Fruit fly (Drosophila melanogaster): ENCODE measurements around the gene CG44037.
A peak's percentile ranks its signal among the peaks of the same experiment; 100 is the strongest.

Gene CG44037

DNA sequence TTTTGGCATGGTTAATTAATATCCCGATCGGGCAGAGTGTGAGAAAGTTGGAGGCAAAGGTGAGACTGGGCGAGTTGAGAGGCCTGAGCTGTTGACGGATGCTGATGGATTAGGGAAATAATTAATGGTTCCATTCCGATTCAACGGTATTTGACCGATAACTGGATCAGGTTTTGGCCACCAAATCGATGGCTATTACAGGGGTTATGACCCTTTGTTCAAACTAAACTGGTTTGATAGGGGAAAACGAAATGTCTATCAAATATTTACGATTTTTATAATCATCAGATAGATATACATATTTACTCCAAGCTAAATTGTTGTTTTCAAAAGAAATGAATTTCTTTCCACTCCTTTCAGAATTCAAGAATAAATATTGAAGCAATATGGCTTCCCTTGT, at the start of gene CG44037, which contains the start of gene svp:
Gene CG44037 (plus strand): TSS at position 301 of the 400 bp plus-strand sequence.
Gene svp (plus strand): TSS at position 301 of the 400 bp plus-strand sequence.
- TF ChIP-seq CG32121 (GFP tag; IDR thresholded peaks at IDR 0.05) (no peak), CG8301 (tag; optimal IDR thresholded peaks at IDR 0.05) (no peak), D1 (tag; optimal IDR thresholded peaks at IDR 0.05) (no peak), CG13204 (GFP tag; optimal IDR thresholded peaks at IDR 0.05) (no peak), gl (tag; optimal IDR thresholded peaks at IDR 0.05) (no peak), Pif1B (GFP tag; optimal IDR thresholded peaks at IDR 0.05) (no peak), CG12605 (GFP tag; IDR thresholded peaks at IDR 0.05) (no peak), CG17806 (tag; optimal IDR thresholded peaks at IDR 0.05) (no peak), Ets98B (GFP tag; IDR thresholded peaks at IDR 0.05) (no peak), Snoo (tag; optimal IDR thresholded peaks at IDR 0.05) (no peak), CG4496 (GFP tag; IDR thresholded peaks at IDR 0.05) (no peak), fd96Ca (GFP tag; IDR thresholded peaks at IDR 0.05) (no peak), rn (GFP tag; IDR thresholded peaks at IDR 0.05) (no peak), CG10348 (GFP tag; IDR thresholded peaks at IDR 0.05) (no peak), CG9948 (tag; optimal IDR thresholded peaks at IDR 0.05) (no peak), CG8159 (tag; optimal IDR thresholded peaks at IDR 0.05) (no peak)

DNA sequence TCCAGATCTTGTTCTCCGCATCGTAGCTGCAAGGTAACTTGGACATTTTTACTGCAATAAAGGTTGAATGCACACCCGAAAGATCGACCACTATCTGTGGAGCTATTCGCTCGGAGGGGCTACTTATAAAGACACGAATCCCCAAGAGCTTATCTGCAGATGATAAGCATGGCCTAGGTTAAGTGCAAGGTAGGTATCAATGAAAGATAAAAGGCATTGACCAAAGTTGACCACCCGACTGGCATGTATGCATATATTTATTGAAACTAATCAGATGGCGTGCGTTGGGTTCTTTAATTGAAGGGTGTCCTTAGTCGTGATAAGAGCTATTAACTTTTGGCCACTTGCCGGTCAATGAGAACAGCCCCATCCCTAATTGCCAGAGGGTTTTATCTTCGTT, 48.3 kb upstream of the CG44037 start, which contains the start of gene CG4830:
Gene CG4830 (minus strand): TSS at position 101 of the 400 bp plus-strand sequence.
- TF ChIP-seq CG14655 (GFP tag; optimal IDR thresholded peaks at IDR 0.05) (no peak), CG10348 (GFP tag; IDR thresholded peaks at IDR 0.05) (no peak), CG12605 (GFP tag; IDR thresholded peaks at IDR 0.05) (no peak), CG8301 (tag; optimal IDR thresholded peaks at IDR 0.05) (no peak), CG17806 (tag; optimal IDR thresholded peaks at IDR 0.05) (no peak), gl (tag; optimal IDR thresholded peaks at IDR 0.05) (no peak), CG9948 (tag; optimal IDR thresholded peaks at IDR 0.05) (no peak), CG4496 (GFP tag; IDR thresholded peaks at IDR 0.05) (no peak), Snoo (tag; optimal IDR thresholded peaks at IDR 0.05) (no peak), Pif1B (GFP tag; optimal IDR thresholded peaks at IDR 0.05) (no peak), EcR (GFP tag; optimal IDR thresholded peaks at IDR 0.05) (no peak), CG15710 (tag; optimal IDR thresholded peaks at IDR 0.05) (no peak), Pif1A (GFP tag; optimal IDR thresholded peaks at IDR 0.05) (no peak), CG8159 (tag; optimal IDR thresholded peaks at IDR 0.05) (no peak)

DNA sequence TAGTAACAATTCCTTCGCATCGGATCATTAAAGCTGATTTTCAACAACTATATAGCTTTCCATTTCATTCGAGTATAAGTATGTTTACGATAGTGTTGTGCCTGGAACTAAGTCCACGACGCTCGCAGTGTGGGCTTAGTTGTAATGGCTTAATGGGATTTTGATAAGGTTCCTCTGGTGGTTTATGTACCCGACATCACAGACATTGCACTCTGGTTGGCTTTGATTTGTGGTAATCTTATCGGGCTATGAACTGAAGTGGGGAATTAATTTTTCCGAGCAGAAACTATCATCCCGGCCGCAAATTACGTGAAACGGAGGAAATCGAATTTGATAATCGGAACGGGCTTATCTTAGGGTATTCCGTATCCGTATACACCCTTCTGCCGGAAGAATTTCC, 47.0 kb upstream of the CG44037 start:
- TF ChIP-seq CG13204 (GFP tag; optimal IDR thresholded peaks at IDR 0.05) = no peak
- no peak for TF ChIP-seq CG12605 (GFP tag; IDR thresholded peaks at IDR 0.05)

DNA sequence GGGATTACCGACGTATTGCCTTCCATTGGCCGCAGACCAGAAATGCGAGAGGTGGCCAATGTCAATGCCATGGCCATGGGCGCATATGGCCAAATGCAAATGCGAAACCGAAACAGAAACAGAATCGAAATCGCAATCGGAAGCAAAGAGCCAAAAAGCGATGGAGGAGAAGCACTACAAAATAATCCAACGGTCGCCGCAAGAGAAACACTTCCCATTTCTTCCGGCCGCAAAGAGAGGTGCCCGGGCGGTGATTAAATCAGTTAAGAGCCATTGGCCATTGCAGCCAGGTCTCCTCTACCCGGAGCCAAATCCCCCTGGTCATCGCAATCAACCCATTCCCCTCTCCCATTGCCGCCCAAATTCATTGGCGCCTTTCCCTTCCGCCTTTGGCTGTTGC, 44.3 kb upstream of the CG44037 start, which contains the start of gene CG14742:
Gene CG14742 (plus strand): TSS at position 301 of the 400 bp plus-strand sequence.
- TF ChIP-seq CG4496 (GFP tag; IDR thresholded peaks at IDR 0.05) (no peak), CG8301 (tag; optimal IDR thresholded peaks at IDR 0.05) (no peak), gl (tag; optimal IDR thresholded peaks at IDR 0.05) (no peak), D1 (tag; optimal IDR thresholded peaks at IDR 0.05) (no peak), CG17806 (tag; optimal IDR thresholded peaks at IDR 0.05) (no peak), CG8159 (tag; optimal IDR thresholded peaks at IDR 0.05) (no peak), Snoo (tag; optimal IDR thresholded peaks at IDR 0.05) (no peak), Pif1B (GFP tag; optimal IDR thresholded peaks at IDR 0.05) (no peak)

DNA sequence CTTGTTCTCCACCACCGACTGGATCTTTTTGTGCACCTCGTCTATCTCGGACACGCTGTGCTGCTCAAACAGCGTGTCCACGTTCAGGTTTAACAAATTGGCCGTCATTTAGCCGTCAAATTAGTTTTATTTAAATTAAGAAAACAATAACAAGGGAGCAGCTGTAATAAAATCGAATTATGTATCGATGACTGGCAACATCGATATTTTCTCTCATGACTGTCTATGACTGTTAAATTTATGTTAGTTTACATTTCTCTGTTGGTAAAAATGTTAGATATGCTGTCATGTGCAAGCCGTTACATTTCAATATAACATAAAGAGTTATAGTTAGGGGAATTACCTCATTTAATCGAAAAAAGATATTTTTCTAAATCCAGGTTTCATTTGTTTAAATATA, 39.0 kb upstream of the CG44037 start, which contains the start of gene Cog1:
Gene Cog1 (minus strand): TSS at position 190 of the 400 bp plus-strand sequence.
- TF ChIP-seq Pif1A (GFP tag; optimal IDR thresholded peaks at IDR 0.05) = no peak
- TF ChIP-seq CG10348 (GFP tag; IDR thresholded peaks at IDR 0.05) = no peak
- TF ChIP-seq CG8159 (tag; optimal IDR thresholded peaks at IDR 0.05) = no peak
- no peak for TF ChIP-seq Pif1B (GFP tag; optimal IDR thresholded peaks at IDR 0.05)
- TF ChIP-seq CG17806 (tag; optimal IDR thresholded peaks at IDR 0.05) = no peak
- TF ChIP-seq CG34367 (tag; optimal IDR thresholded peaks at IDR 0.05) = no peak
- no peak for TF ChIP-seq CG8301 (tag; optimal IDR thresholded peaks at IDR 0.05)
- TF ChIP-seq CG15710 (tag; optimal IDR thresholded peaks at IDR 0.05) = no peak

DNA sequence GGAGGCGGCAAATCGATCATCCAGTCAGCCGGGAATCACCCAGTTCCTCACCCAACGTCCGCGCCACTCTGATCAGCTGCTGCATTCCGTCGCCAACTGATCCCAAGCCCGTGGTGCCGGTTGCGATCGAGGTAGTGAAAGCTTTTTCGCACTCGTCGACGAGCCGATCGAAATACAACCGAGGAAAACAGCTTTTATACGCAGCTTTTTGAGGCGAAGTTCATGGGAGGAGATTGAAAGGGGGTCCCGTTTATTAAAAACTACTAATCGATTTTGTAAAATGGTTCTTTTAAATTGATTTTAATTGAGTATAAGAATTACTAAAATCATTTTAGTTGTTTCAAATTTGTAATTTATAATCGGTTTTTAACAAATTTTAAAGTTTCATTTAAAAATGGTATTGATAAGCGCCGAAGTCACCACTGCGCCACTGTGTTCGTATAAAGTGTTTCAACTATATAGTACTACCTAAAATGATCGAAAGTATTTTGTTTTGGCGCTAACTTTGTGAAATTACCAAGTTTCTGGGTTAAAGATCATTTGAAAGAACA, 37.1 kb upstream of the CG44037 start, which contains the start of gene CG4860:
Gene CG4860 (minus strand): TSS at position 99 of the 551 bp plus-strand sequence.
- TF ChIP-seq CG8159 (tag; optimal IDR thresholded peaks at IDR 0.05) (peak; percentile 80), fd96Ca (GFP tag; IDR thresholded peaks at IDR 0.05) (peak; percentile 86), CG12605 (GFP tag; IDR thresholded peaks at IDR 0.05) (peak; percentile 88), CG14655 (GFP tag; optimal IDR thresholded peaks at IDR 0.05) (peak; percentile 82), CG10348 (GFP tag; IDR thresholded peaks at IDR 0.05) (0 out of 2 replicates have a peak, but pooled peaks have one; percentile 48), CG4496 (GFP tag; IDR thresholded peaks at IDR 0.05) (peak; percentile 91), CG15710 (tag; optimal IDR thresholded peaks at IDR 0.05) (peak; percentile 74), D1 (tag; optimal IDR thresholded peaks at IDR 0.05) (peak; percentile 19), Snoo (tag; optimal IDR thresholded peaks at IDR 0.05) (no peak), CG13204 (GFP tag; optimal IDR thresholded peaks at IDR 0.05) (no peak), rn (GFP tag; IDR thresholded peaks at IDR 0.05) (peak; percentile 63), Pif1B (GFP tag; optimal IDR thresholded peaks at IDR 0.05) (peak; percentile 80), CG17806 (tag; optimal IDR thresholded peaks at IDR 0.05) (peak; percentile 81), CG32121 (GFP tag; IDR thresholded peaks at IDR 0.05) (peak; percentile 94), CG9948 (tag; optimal IDR thresholded peaks at IDR 0.05) (peak; percentile 75), CG8301 (tag; optimal IDR thresholded peaks at IDR 0.05) (peak; percentile 83), Ets98B (GFP tag; IDR thresholded peaks at IDR 0.05) (peak; percentile 93), gl (tag; optimal IDR thresholded peaks at IDR 0.05) (peak; percentile 24), EcR (GFP tag; optimal IDR thresholded peaks at IDR 0.05) (no peak), Pif1A (GFP tag; optimal IDR thresholded peaks at IDR 0.05) (peak; percentile 91), CG34367 (tag; optimal IDR thresholded peaks at IDR 0.05) (peak; percentile 70)
